Fruit fly (Drosophila melanogaster): ENCODE measurements around the gene CG32459.

DNA sequence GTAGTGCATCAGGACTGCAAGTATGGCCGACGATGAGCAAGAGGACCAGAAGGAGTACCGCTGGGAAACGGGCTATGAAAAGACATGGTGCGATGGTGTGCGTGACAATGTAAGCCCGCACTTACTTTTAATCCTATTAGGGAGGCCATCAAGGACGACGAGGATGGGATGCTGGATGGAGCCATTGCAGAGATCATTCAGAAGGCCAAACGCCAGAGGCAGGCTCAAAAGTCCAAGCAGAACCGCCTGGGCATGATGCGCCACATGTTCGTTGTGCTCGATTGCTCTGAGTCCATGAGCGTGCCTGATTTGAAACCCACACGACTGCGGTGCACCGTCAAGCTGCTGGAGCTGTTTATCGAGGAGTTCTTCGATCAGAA lies 23.5 kb upstream of the CG32459 start:
- no peak for TF ChIP-seq ovo (GFP tag; optimal IDR thresholded peaks at IDR 0.05)
- no peak for TF ChIP-seq kay (GFP tag; ENCODE audit: borderline replicate concordance)
- no peak for TF ChIP-seq Clk (GFP tag; optimal IDR thresholded peaks at IDR 0.05)
- TF ChIP-seq CG33017 (tag; optimal IDR thresholded peaks at IDR 0.05), result no peak
- TF ChIP-seq toe (GFP tag; optimal IDR thresholded peaks at IDR 0.05), result no peak
- no peak for TF ChIP-seq CG12768 (GFP tag; optimal IDR thresholded peaks at IDR 0.05)
- TF ChIP-seq CG5204 (GFP tag; optimal IDR thresholded peaks at IDR 0.05), result no peak
- no peak for TF ChIP-seq cnc (optimal IDR thresholded peaks at IDR 0.05)
- no peak for TF ChIP-seq CG1620 (GFP tag; optimal IDR thresholded peaks at IDR 0.05)

All from whole organism, adult.